Worm (Caenorhabditis elegans) whole organism, L3 larva: ENCODE results near the gene gcy-6.

Experiments used
- aly-2 ChIP-seq: fragments of 150-350 bp; optimal IDR thresholded peaks from 2 replicates; lab custom pipeline; 2014; ENCODE audit warnings: missing biosample characterization, missing genetic modification characterization
- ceh-28 ChIP-seq: fragments of 150-350 bp; optimal IDR thresholded peaks from 2 replicates; lab custom pipeline; 2014; ENCODE audit warnings: missing biosample characterization, missing genetic modification reagents, missing genetic modification characterization
- egl-27 ChIP-seq: sonication (generic microtip); optimal IDR thresholded peaks from 4 replicates; lab custom pipeline; 2017; ENCODE audit warnings: missing biosample characterization, missing genetic modification reagents, missing genetic modification characterization
- elt-2 ChIP-seq: sonication (generic microtip); optimal IDR thresholded peaks from 2 replicates; lab custom pipeline; 2016; ENCODE audit warnings: missing genetic modification reagents, mild to moderate bottlenecking, missing genetic modification characterization, missing compliant biosample characterization
- jun-1 ChIP-seq: fragments of 150-350 bp; optimal IDR thresholded peaks from 2 replicates; lab custom pipeline; 2014; ENCODE audit warnings: missing biosample characterization, missing genetic modification reagents, missing genetic modification characterization
- pha-4 ChIP-seq: fragments of 150-350 bp; optimal IDR thresholded peaks from 2 replicates; lab custom pipeline; 2014; ENCODE audit warnings: missing biosample characterization, missing genetic modification reagents, missing genetic modification characterization
- tbx-2 ChIP-seq: sonication (generic microtip); optimal IDR thresholded peaks from 2 replicates; lab custom pipeline; 2016; ENCODE audit warnings: mild to moderate bottlenecking, missing genetic modification characterization, missing compliant biosample characterization
- unc-62 ChIP-seq: fragments of 150-350 bp; sonication (generic microtip); optimal IDR thresholded peaks from 4 replicates; lab custom pipeline; 2014; ENCODE audit warnings: missing biosample characterization, missing genetic modification reagents, missing genetic modification characterization
- zag-1 ChIP-seq: fragments of 150-350 bp; optimal IDR thresholded peaks from 2 replicates; lab custom pipeline; 2014; ENCODE audit warnings: missing biosample characterization, missing genetic modification characterization
- ztf-11 ChIP-seq: fragments of 150-350 bp; optimal IDR thresholded peaks from 2 replicates; lab custom pipeline; 2014; ENCODE audit warnings: missing biosample characterization, missing genetic modification characterization

DNA sequence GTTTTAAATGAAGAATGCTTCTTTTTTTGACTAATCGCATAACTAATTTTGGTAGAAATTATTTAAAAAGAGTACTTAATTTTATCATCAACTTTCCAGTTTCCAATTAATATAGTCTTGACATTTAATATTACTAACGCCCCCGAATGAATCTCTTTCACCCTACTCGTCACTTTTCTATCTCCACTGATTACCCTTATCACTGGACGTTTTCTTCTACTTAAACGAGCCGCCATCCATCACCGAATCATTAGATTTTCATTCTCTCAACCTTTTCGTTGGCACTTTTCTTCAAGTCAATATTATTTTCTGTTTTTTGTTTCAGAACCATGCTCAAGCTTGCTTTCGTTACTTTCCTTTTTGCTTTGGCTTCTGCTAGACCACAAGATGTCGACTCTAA, 36.3 kb downstream of the gcy-6 start, which contains the start of gene lys-1:
- no peak for TF ChIP-seq egl-27 (tag; lab: Kevin White, UChicago)
- peak; percentile 87 for TF ChIP-seq elt-2
- no peak for TF ChIP-seq pha-4 (tag; lab: Kevin White, UChicago)
- TF ChIP-seq tbx-2 (tag; lab: Kevin White, UChicago): no peak
- no peak for TF ChIP-seq aly-2
- no peak for TF ChIP-seq ztf-11 (tag; lab: Kevin White, UChicago)
- no peak for TF ChIP-seq jun-1 (tag; lab: Kevin White, UChicago)
- TF ChIP-seq zag-1 (tag; lab: Kevin White, UChicago): no peak
- no peak for TF ChIP-seq unc-62
- TF ChIP-seq ceh-28 (tag; lab: Kevin White, UChicago): no peak
